Worm (Caenorhabditis elegans) whole organism, L2 larva: ENCODE results near the gene C06B3.6.

Source experiments
- C34F6.9 ChIP-seq: fragments of 150-350 bp; optimal IDR thresholded peaks from 2 replicates; lab custom pipeline; 2014; ENCODE audit warnings: missing biosample characterization, missing genetic modification characterization
- R02D3.7 ChIP-seq: fragments of 150-350 bp; optimal IDR thresholded peaks from 2 replicates; lab custom pipeline; 2014; ENCODE audit warnings: missing biosample characterization, missing genetic modification characterization
- Y55F3AM.14 ChIP-seq: fragments of 200-800 bp; sonication (Bioruptor generic); optimal IDR thresholded peaks from 2 replicates; lab custom pipeline; 2018; ENCODE audit warnings: mild to moderate bottlenecking, missing genetic modification characterization, missing compliant biosample characterization
- alr-1 ChIP-seq: fragments of 150-350 bp; optimal IDR thresholded peaks from 2 replicates; lab custom pipeline; 2014; ENCODE audit warnings: missing biosample characterization, missing genetic modification characterization
- aly-2 ChIP-seq: fragments of 150-350 bp; optimal IDR thresholded peaks from 2 replicates; lab custom pipeline; 2014; ENCODE audit warnings: missing biosample characterization, missing genetic modification characterization
- ceh-16 ChIP-seq: fragments of 150-350 bp; optimal IDR thresholded peaks from 2 replicates; lab custom pipeline; 2014; ENCODE audit warnings: missing biosample characterization, missing genetic modification characterization
- ceh-82 ChIP-seq: fragments of 150-350 bp; optimal IDR thresholded peaks from 2 replicates; lab custom pipeline; 2014; ENCODE audit warnings: missing biosample characterization, missing genetic modification characterization
- crh-2 ChIP-seq: sonication (generic microtip); optimal IDR thresholded peaks from 2 replicates; lab custom pipeline; 2017; ENCODE audit warnings: missing biosample characterization, missing genetic modification characterization
- dmd-4 ChIP-seq: sonication (generic microtip); optimal IDR thresholded peaks from 2 replicates; lab custom pipeline; 2017; ENCODE audit warnings: missing biosample characterization, missing genetic modification characterization
- egl-27 ChIP-seq: sonication (generic microtip); optimal IDR thresholded peaks from 3 replicates; lab custom pipeline; 2017; ENCODE audit warnings: missing biosample characterization, missing genetic modification reagents, missing genetic modification characterization
- elt-1 ChIP-seq: fragments of 150-350 bp; optimal IDR thresholded peaks from 2 replicates; lab custom pipeline; 2014; ENCODE audit warnings: missing biosample characterization, missing genetic modification characterization
- elt-3 ChIP-seq: sonication (generic microtip); optimal IDR thresholded peaks from 2 replicates; lab custom pipeline; 2017; ENCODE audit warnings: missing biosample characterization, missing genetic modification characterization
- fos-1 ChIP-seq: fragments of 150-350 bp; optimal IDR thresholded peaks from 2 replicates; lab custom pipeline; 2014; ENCODE audit warnings: missing biosample characterization, missing genetic modification characterization
- gmeb-1 ChIP-seq: fragments of 150-350 bp; optimal IDR thresholded peaks from 2 replicates; lab custom pipeline; 2014; ENCODE audit warnings: missing biosample characterization, missing genetic modification characterization
- lin-39 ChIP-seq: fragments of 150-350 bp; optimal IDR thresholded peaks from 2 replicates; lab custom pipeline; 2014; ENCODE audit warnings: missing biosample characterization, missing genetic modification reagents, missing genetic modification characterization
- lsy-2 ChIP-seq, 2 experiments: fragments of 150-350 bp in 1 of 2; sonication (generic microtip) in 1 of 2; optimal IDR thresholded peaks; 2 replicates each; lab custom pipeline; 2014 to 2017; ENCODE audit warnings: missing biosample characterization in 2 of 2, missing genetic modification characterization in 2 of 2
- mab-5 ChIP-seq: fragments of 150-350 bp; optimal IDR thresholded peaks from 2 replicates; lab custom pipeline; 2014; ENCODE audit warnings: missing biosample characterization, missing genetic modification characterization
- mbf-1 ChIP-seq: sonication (generic microtip); optimal IDR thresholded peaks from 2 replicates; lab custom pipeline; 2017; ENCODE audit warnings: missing biosample characterization, missing genetic modification characterization
- mdl-1 ChIP-seq, 2 experiments: fragments of 150-350 bp in 1 of 2; sonication (generic microtip) in 1 of 2; optimal IDR thresholded peaks; 2 replicates each; lab custom pipeline; 2017; ENCODE audit warnings: missing biosample characterization in 2 of 2, missing genetic modification characterization in 2 of 2
- nhr-10 ChIP-seq: sonication (generic microtip); optimal IDR thresholded peaks from 2 replicates; lab custom pipeline; 2017; ENCODE audit warnings: missing biosample characterization, missing genetic modification characterization
- nhr-11 ChIP-seq: fragments of 150-350 bp; optimal IDR thresholded peaks from 2 replicates; lab custom pipeline; 2014; ENCODE audit warnings: missing biosample characterization, missing genetic modification characterization
- nhr-12 ChIP-seq: fragments of 150-350 bp; optimal IDR thresholded peaks from 2 replicates; lab custom pipeline; 2014; ENCODE audit warnings: missing biosample characterization, missing genetic modification characterization
- nhr-129 ChIP-seq: fragments of 150-350 bp; optimal IDR thresholded peaks from 2 replicates; lab custom pipeline; 2014; ENCODE audit warnings: missing biosample characterization, missing genetic modification characterization
- nhr-21 ChIP-seq: fragments of 150-350 bp; optimal IDR thresholded peaks from 2 replicates; lab custom pipeline; 2014; ENCODE audit warnings: missing biosample characterization, missing genetic modification characterization
- nhr-23 ChIP-seq: fragments of 150-350 bp; optimal IDR thresholded peaks from 2 replicates; lab custom pipeline; 2014; ENCODE audit warnings: missing biosample characterization, missing genetic modification reagents, missing genetic modification characterization
- nhr-25 ChIP-seq: fragments of 150-350 bp; sonication (generic microtip); optimal IDR thresholded peaks from 3 replicates; lab custom pipeline; 2014; ENCODE audit warnings: missing biosample characterization, missing genetic modification characterization
- nhr-6 ChIP-seq: fragments of 150-350 bp; optimal IDR thresholded peaks from 2 replicates; lab custom pipeline; 2014; ENCODE audit warnings: missing biosample characterization, missing genetic modification characterization
- nhr-77 ChIP-seq: fragments of 150-350 bp; optimal IDR thresholded peaks from 2 replicates; lab custom pipeline; 2014; ENCODE audit warnings: missing biosample characterization, missing genetic modification characterization
- peb-1 ChIP-seq: fragments of 150-350 bp; optimal IDR thresholded peaks from 2 replicates; lab custom pipeline; 2014; ENCODE audit warnings: missing biosample characterization, missing genetic modification characterization
- sem-4 ChIP-seq: fragments of 150-350 bp; optimal IDR thresholded peaks from 2 replicates; lab custom pipeline; 2014; ENCODE audit warnings: missing biosample characterization, missing genetic modification reagents, missing genetic modification characterization
- sma-9 ChIP-seq, 2 experiments: fragments of 150-350 bp in 1 of 2; sonication (generic microtip) in 1 of 2; optimal IDR thresholded peaks; 2 replicates each; lab custom pipeline; 2014 to 2016; ENCODE audit warnings: missing genetic modification characterization in 2 of 2, mild to moderate bottlenecking in 1 of 2, missing biosample characterization in 1 of 2, missing compliant biosample characterization in 1 of 2, missing genetic modification reagents in 1 of 2, moderate library complexity in 1 of 2
- unc-39 ChIP-seq: fragments of 150-350 bp; optimal IDR thresholded peaks from 2 replicates; lab custom pipeline; 2014; ENCODE audit warnings: missing biosample characterization, missing genetic modification characterization
- unc-62 ChIP-seq: fragments of 150-350 bp; optimal IDR thresholded peaks from 2 replicates; lab custom pipeline; 2014; ENCODE audit warnings: missing biosample characterization, missing genetic modification reagents, missing genetic modification characterization
- zag-1 ChIP-seq: fragments of 150-350 bp; optimal IDR thresholded peaks from 2 replicates; lab custom pipeline; 2014; ENCODE audit warnings: missing biosample characterization, missing genetic modification characterization
- ztf-11 ChIP-seq: sonication (generic microtip); optimal IDR thresholded peaks from 2 replicates; lab custom pipeline; 2017; ENCODE audit warnings: missing biosample characterization, missing genetic modification characterization
- ztf-4 ChIP-seq: fragments of 150-350 bp; optimal IDR thresholded peaks from 2 replicates; lab custom pipeline; 2014; ENCODE audit warnings: missing biosample characterization, missing genetic modification characterization

Gene C06B3.6

ce11 chrV:13891489-13891888, 17.3 kb downstream of the C06B3.6 start:
- no peak for TF ChIP-seq mbf-1 (tag; lab: Kevin White, UChicago)
- peak; percentile 12 for TF ChIP-seq nhr-21
- TF ChIP-seq sma-9 (GFP tag; optimal IDR thresholded peaks at IDR 0.05; lab: Kevin White, UChicago), result peak; percentile 1
- no peak for TF ChIP-seq sma-9 (tag; optimal IDR thresholded peaks at IDR 0.05; lab: Kevin White, UChicago)

DNA sequence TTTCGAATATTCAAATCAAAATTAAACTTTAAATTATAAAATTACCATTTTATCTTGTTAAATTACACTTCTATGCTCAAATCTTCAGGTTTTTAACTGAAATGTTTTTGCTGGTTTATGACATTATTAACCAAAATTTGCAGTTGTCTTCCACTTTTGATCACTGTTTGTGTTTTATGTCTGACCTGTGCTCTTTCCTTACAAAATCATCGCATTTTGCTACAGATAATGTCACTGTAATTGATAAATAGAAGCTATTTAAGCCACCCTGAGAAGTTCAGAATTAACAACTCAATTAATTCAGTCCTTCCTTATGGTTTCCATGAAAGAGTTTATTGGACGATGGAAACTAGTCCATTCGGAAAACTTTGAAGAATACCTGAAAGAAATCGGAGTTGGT, 18.3 kb downstream of the C06B3.6 start, which contains the start of gene lbp-8:
Gene lbp-8, plus strand, starts transcription at position 301 of the 400 bp plus-strand sequence.
- TF ChIP-seq ztf-4 (tag; lab: Kevin White, UChicago), result no peak

- no peak for TF ChIP-seq nhr-21
- no peak for TF ChIP-seq nhr-25 (tag; lab: Kevin White, UChicago)
- TF ChIP-seq nhr-77 (tag; lab: Kevin White, UChicago), result no peak
- TF ChIP-seq sem-4, result no peak
- no peak for TF ChIP-seq nhr-12
- TF ChIP-seq Y55F3AM.14 (GFP tag; lab: Kevin White, UChicago), result no peak
- TF ChIP-seq unc-62 (GFP tag; lab: Kevin White, UChicago), result no peak
- TF ChIP-seq gmeb-1 (tag; lab: Kevin White, UChicago), result no peak
- no peak for TF ChIP-seq nhr-6 (tag; lab: Kevin White, UChicago)
- TF ChIP-seq aly-2 (tag; lab: Kevin White, UChicago), result no peak
- TF ChIP-seq unc-39 (tag; lab: Kevin White, UChicago), result no peak
- no peak for TF ChIP-seq nhr-23 (tag; lab: Kevin White, UChicago)
- no peak for TF ChIP-seq zag-1 (tag; lab: Kevin White, UChicago)
- no peak for TF ChIP-seq lin-39
- no peak for TF ChIP-seq mab-5
These were observed 19.3 kb downstream of the C06B3.6 start, which contains the start of gene spp-12 for ce11 chrV:13889516-13889915. spp-12 (plus strand) TSS chrV:13889816.

DNA sequence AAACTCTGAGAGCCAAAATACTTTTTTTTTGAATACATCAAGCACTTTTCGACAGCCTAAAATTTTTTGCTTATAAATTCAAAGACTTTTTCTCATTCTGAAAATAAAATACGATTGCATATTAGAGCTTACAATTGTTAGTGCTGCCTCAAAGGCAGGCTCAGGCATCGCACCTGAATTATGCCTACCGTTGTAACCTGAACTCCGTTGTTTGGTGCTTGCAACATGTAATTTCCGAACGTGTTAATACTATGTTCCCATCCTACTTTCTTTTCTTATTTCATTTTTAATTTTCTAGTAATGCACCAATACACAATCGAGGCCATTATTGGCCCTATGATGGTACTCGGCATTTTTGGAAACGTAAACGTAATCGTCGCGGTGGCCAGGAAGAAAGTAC, 21.4 kb downstream of the C06B3.6 start, which contains the start of gene srsx-19:
Gene srsx-19, plus strand, starts transcription at position 301 of the 400 bp plus-strand sequence.
- TF ChIP-seq dmd-4 (tag; lab: Kevin White, UChicago) (no peak), ceh-82 (tag; lab: Kevin White, UChicago) (no peak), nhr-10 (tag; lab: Kevin White, UChicago) (no peak), zag-1 (tag; lab: Kevin White, UChicago) (no peak), R02D3.7 (no peak), sem-4 (no peak), crh-2 (tag; lab: Kevin White, UChicago) (no peak), nhr-6 (tag; lab: Kevin White, UChicago) (no peak), C34F6.9 (tag; lab: Kevin White, UChicago) (no peak), mbf-1 (tag; lab: Kevin White, UChicago) (no peak), elt-3 (tag; lab: Kevin White, UChicago) (no peak), aly-2 (tag; lab: Kevin White, UChicago) (no peak), mab-5 (no peak), ztf-4 (tag; lab: Kevin White, UChicago) (no peak), nhr-11 (tag; lab: Kevin White, UChicago) (no peak), ceh-16 (tag; lab: Kevin White, UChicago) (no peak), alr-1 (tag; lab: Kevin White, UChicago) (no peak)

DNA sequence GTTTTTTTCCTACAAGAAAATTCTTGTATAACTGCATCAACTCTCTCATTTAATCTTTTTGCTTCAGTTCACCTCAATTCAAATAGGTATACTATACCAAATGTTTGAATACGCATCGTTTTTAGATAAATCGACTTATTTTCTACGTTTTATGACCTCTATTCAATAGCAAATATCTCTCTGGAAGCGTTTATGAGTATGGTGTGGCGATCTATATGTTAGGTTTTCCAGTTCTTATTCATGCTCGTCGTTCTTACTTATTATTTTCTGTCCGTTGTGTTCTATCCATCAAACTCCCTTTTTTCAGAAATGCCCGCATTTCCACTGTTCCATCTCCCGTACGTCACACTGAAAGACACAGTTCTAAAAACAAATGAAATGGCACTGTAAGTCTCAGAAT, 28.2 kb downstream of the C06B3.6 start, which contains the start of gene T22G5.3:
Gene T22G5.3, plus strand, starts transcription at position 301 of the 400 bp plus-strand sequence.
- TF ChIP-seq zag-1 (tag; lab: Kevin White, UChicago), result no peak
- TF ChIP-seq, all 48 proteins: peak for 0

ce11 chrV:13880163-13880562, 28.6 kb downstream of the C06B3.6 start:
- no peak for TF ChIP-seq dmd-4 (tag; lab: Kevin White, UChicago)
- TF ChIP-seq C34F6.9 (tag; lab: Kevin White, UChicago), result peak; percentile 33

DNA sequence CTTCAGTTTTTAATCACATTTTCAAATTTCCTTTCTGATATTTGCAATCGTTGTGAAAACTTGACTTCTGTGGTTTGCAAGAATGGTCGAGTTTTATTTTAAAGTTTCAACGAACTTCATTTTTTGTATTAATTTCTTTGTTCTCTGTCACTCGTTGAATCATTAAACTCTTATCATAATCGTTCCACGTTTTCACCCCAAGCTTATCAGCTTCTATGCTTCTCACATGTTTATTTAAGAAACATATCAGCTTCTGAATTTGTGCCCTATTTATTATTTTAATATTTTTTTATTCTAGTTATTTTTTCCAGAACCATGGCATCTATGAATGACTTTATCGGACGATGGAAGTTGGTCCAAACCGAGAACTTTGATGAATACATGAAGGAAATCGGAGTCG, 29.5 kb downstream of the C06B3.6 start, which contains the start of gene lbp-7:
Gene lbp-7, plus strand, starts transcription at position 312 of the 400 bp plus-strand sequence.
- TF ChIP-seq egl-27, result no peak
- no peak for TF ChIP-seq mab-5
- TF ChIP-seq nhr-6 (tag; lab: Kevin White, UChicago), result no peak
- no peak for TF ChIP-seq Y55F3AM.14 (GFP tag; lab: Kevin White, UChicago)
- TF ChIP-seq lin-39, result no peak
- peak; percentile 94 for TF ChIP-seq fos-1 (tag; lab: Kevin White, UChicago)
- no peak for TF ChIP-seq lsy-2 (tag; optimal IDR thresholded peaks at IDR 0.05; lab: Kevin White, UChicago)
- TF ChIP-seq mdl-1 (tag; optimal IDR thresholded peaks at IDR 0.05; lab: Kevin White, UChicago), result no peak
- TF ChIP-seq crh-2 (tag; lab: Kevin White, UChicago), result peak; percentile 66
- TF ChIP-seq peb-1 (tag; lab: Kevin White, UChicago), result no peak
- TF ChIP-seq ztf-11 (tag; lab: Kevin White, UChicago), result no peak
- no peak for TF ChIP-seq nhr-21
- no peak for TF ChIP-seq elt-1 (tag; lab: Kevin White, UChicago)
- TF ChIP-seq nhr-129, result no peak
- peak; percentile 70 for TF ChIP-seq sma-9 (GFP tag; optimal IDR thresholded peaks at IDR 0.05; lab: Kevin White, UChicago)
- TF ChIP-seq sma-9 (tag; optimal IDR thresholded peaks at IDR 0.05; lab: Kevin White, UChicago), result no peak
- TF ChIP-seq ceh-82 (tag; lab: Kevin White, UChicago), result no peak
